Fruit fly (Drosophila melanogaster) whole organism, embryonic: Measurements from ENCODE around the gene CG2854.
A peak's percentile ranks its signal among the peaks of the same experiment; 100 is the strongest.

Source experiments
- CG11085 ChIP-seq: fragments of 200-800 bp; sonication (Bioruptor generic); IDR thresholded peaks from 2 replicates; pipeline ENCODE4 v1.3.6; 2022; ENCODE audit warnings: missing biosample characterization, missing genetic modification characterization
- CG11456 ChIP-seq: fragments of 200-800 bp; sonication (Bioruptor generic); IDR thresholded peaks from 3 replicates; pipeline ENCODE4 v1.3.6; 2022; ENCODE audit warnings: missing biosample characterization, missing genetic modification characterization
- CG12236 ChIP-seq: fragments of 200-800 bp; sonication (Bioruptor generic); optimal IDR thresholded peaks from 2 replicates; lab custom pipeline; 2016; ENCODE audit warnings: missing biosample characterization, missing genetic modification characterization
- CG12391 ChIP-seq: fragments of 200-800 bp; sonication (Bioruptor generic); optimal IDR thresholded peaks from 3 replicates; lab custom pipeline; 2018; ENCODE audit warnings: missing biosample characterization, mild to moderate bottlenecking, missing genetic modification characterization, moderate library complexity
- CG12744 ChIP-seq: fragments of 200-800 bp; sonication (Bioruptor generic); optimal IDR thresholded peaks from 2 replicates; lab custom pipeline; 2016; ENCODE audit warnings: missing biosample characterization, missing genetic modification characterization
- CG13775 ChIP-seq: fragments of 200-800 bp; sonication (Bioruptor generic); optimal IDR thresholded peaks from 3 replicates; lab custom pipeline; 2017; ENCODE audit warnings: missing biosample characterization, mild to moderate bottlenecking, missing genetic modification characterization
- CG14965 ChIP-seq: fragments of 200-800 bp; sonication (Bioruptor generic); optimal IDR thresholded peaks from 2 replicates; lab custom pipeline; 2016; ENCODE audit warnings: missing biosample characterization, missing genetic modification characterization, borderline replicate concordance
- CG15479 ChIP-seq: fragments of 200-800 bp; sonication (Bioruptor generic); optimal IDR thresholded peaks from 3 replicates; lab custom pipeline; 2019; ENCODE audit warnings: missing biosample characterization, mild to moderate bottlenecking, missing genetic modification characterization, moderate library complexity
- CG15601 ChIP-seq: fragments of 200-800 bp; sonication (Bioruptor generic); optimal IDR thresholded peaks from 3 replicates; lab custom pipeline; 2019; ENCODE audit warnings: missing biosample characterization, mild to moderate bottlenecking, missing genetic modification characterization, moderate library complexity
- CG16863 ChIP-seq: fragments of 200-800 bp; sonication (Bioruptor generic); optimal IDR thresholded peaks from 3 replicates; lab custom pipeline; 2016; ENCODE audit warnings: missing biosample characterization, missing genetic modification characterization
- CG1792 ChIP-seq: fragments of 200-800 bp; sonication (Bioruptor generic); optimal IDR thresholded peaks from 2 replicates; lab custom pipeline; 2016; ENCODE audit warnings: missing biosample characterization, missing genetic modification characterization
- CG18011 ChIP-seq: fragments of 200-800 bp; sonication (Bioruptor generic); optimal IDR thresholded peaks from 2 replicates; lab custom pipeline; 2017; ENCODE audit warnings: missing biosample characterization, missing genetic modification characterization, mild to moderate bottlenecking, moderate library complexity, missing genotype
- CG32532 ChIP-seq: fragments of 200-800 bp; sonication (Bioruptor generic); IDR thresholded peaks from 2 replicates; pipeline ENCODE4 v1.3.6; 2022; ENCODE audit warnings: missing biosample characterization, missing genetic modification characterization
- CG34422 ChIP-seq: fragments of 200-800 bp; sonication (Bioruptor generic); IDR thresholded peaks from 3 replicates; pipeline ENCODE4 v1.3.6; 2022; ENCODE audit warnings: missing biosample characterization, missing genetic modification characterization
- CG42726 ChIP-seq: fragments of 200-800 bp; sonication (Bioruptor generic); IDR thresholded peaks from 2 replicates; pipeline ENCODE4 v1.3.6; 2022; ENCODE audit warnings: missing biosample characterization, missing genetic modification characterization; ENCODE audit not compliant: partially characterized antibody
- CG4328 ChIP-seq: fragments of 200-800 bp; sonication (Bioruptor generic); optimal IDR thresholded peaks from 3 replicates; lab custom pipeline; 2017; ENCODE audit warnings: missing biosample characterization, missing genetic modification reagents, missing genetic modification characterization
- CG4360 ChIP-seq: fragments of 200-800 bp; sonication (Bioruptor generic); IDR thresholded peaks from 2 replicates; pipeline ENCODE4 v1.3.6; 2022; ENCODE audit warnings: missing biosample characterization, missing genetic modification characterization
- CG43689 ChIP-seq: fragments of 200-800 bp; sonication (Bioruptor generic); IDR thresholded peaks from 2 replicates; pipeline ENCODE4 v1.3.6; 2022; ENCODE audit warnings: missing biosample characterization, missing genetic modification characterization
- CG5180 ChIP-seq: fragments of 200-800 bp; sonication (Bioruptor generic); optimal IDR thresholded peaks from 3 replicates; lab custom pipeline; 2017; ENCODE audit warnings: missing biosample characterization, missing genetic modification characterization, mild to moderate bottlenecking, moderate library complexity, missing genetic modification reagents
- CG6765 ChIP-seq: fragments of 200-800 bp; sonication (Bioruptor generic); optimal IDR thresholded peaks from 3 replicates; lab custom pipeline; 2017; ENCODE audit warnings: missing biosample characterization, mild to moderate bottlenecking, missing genetic modification characterization
- CG7556 ChIP-seq: fragments of 200-800 bp; sonication (Bioruptor generic); optimal IDR thresholded peaks from 2 replicates; lab custom pipeline; 2017; ENCODE audit warnings: missing biosample characterization, mild to moderate bottlenecking, missing genetic modification characterization
- CG7786 ChIP-seq: fragments of 200-800 bp; sonication (Bioruptor generic); optimal IDR thresholded peaks from 2 replicates; lab custom pipeline; 2016; ENCODE audit warnings: missing biosample characterization, missing genetic modification characterization
- CG8089 ChIP-seq: fragments of 200-800 bp; sonication (Bioruptor generic); optimal IDR thresholded peaks from 3 replicates; lab custom pipeline; 2016; ENCODE audit warnings: missing biosample characterization, missing genetic modification characterization
- CG8478 ChIP-seq: fragments of >200 bp; optimal IDR thresholded peaks from 2 replicates; lab custom pipeline; 2018
- CG9727 ChIP-seq: fragments of 200-800 bp; sonication (Bioruptor generic); optimal IDR thresholded peaks from 3 replicates; lab custom pipeline; 2017; ENCODE audit warnings: missing biosample characterization, mild to moderate bottlenecking, missing genetic modification characterization
- CG9817 ChIP-seq: fragments of 200-800 bp; sonication (Bioruptor generic); optimal IDR thresholded peaks from 2 replicates; lab custom pipeline; 2018; ENCODE audit warnings: missing biosample characterization, mild to moderate bottlenecking, missing genetic modification characterization, moderate library complexity
- Dbx ChIP-seq: fragments of 200-800 bp; sonication (Bioruptor generic); IDR thresholded peaks from 3 replicates; pipeline ENCODE4 v1.3.6; 2022; ENCODE audit warnings: missing biosample characterization, missing genetic modification characterization
- Dek ChIP-seq: fragments of 200-800 bp; sonication (Bioruptor generic); optimal IDR thresholded peaks from 3 replicates; lab custom pipeline; 2019; ENCODE audit warnings: missing biosample characterization, mild to moderate bottlenecking, missing genetic modification characterization, moderate library complexity
- Dip2 ChIP-seq: fragments of 200-800 bp; sonication (Bioruptor generic); IDR thresholded peaks from 2 replicates; pipeline ENCODE4 v1.3.6; 2022; ENCODE audit warnings: missing biosample characterization, missing genetic modification characterization
- H15 ChIP-seq: fragments of 200-800 bp; sonication (Bioruptor generic); IDR thresholded peaks from 3 replicates; pipeline ENCODE4 v1.3.6; 2022; ENCODE audit warnings: missing biosample characterization, missing genetic modification characterization
- HLHmδ ChIP-seq: fragments of 200-800 bp; sonication (Bioruptor generic); optimal IDR thresholded peaks from 2 replicates; lab custom pipeline; 2018; ENCODE audit warnings: missing biosample characterization, mild to moderate bottlenecking, missing genetic modification characterization, moderate library complexity
- Poxn ChIP-seq: fragments of 200-800 bp; sonication (Bioruptor generic); IDR thresholded peaks from 2 replicates; pipeline ENCODE4 v1.3.6; 2022; ENCODE audit warnings: missing biosample characterization, missing genetic modification characterization
- Taf1 ChIP-seq: fragments of 200-800 bp; sonication (Bioruptor generic); IDR thresholded peaks from 2 replicates; pipeline ENCODE4 v1.3.6; 2022; ENCODE audit warnings: missing biosample characterization, missing genetic modification characterization
- al ChIP-seq: fragments of 200-800 bp; sonication (Bioruptor generic); IDR thresholded peaks from 2 replicates; pipeline ENCODE4 v1.3.6; 2022; ENCODE audit warnings: missing biosample characterization, missing genetic modification characterization
- cad ChIP-seq: fragments of >200 bp; optimal IDR thresholded peaks from 2 replicates; lab custom pipeline; 2017; ENCODE audit warnings: missing biosample characterization, missing genetic modification characterization
- cg ChIP-seq: fragments of 200-800 bp; sonication (Bioruptor generic); optimal IDR thresholded peaks from 3 replicates; lab custom pipeline; 2019; ENCODE audit warnings: missing biosample characterization, mild to moderate bottlenecking, missing genetic modification characterization, moderate library complexity
- crol ChIP-seq: fragments of 200-800 bp; sonication (Bioruptor generic); IDR thresholded peaks from 2 replicates; pipeline ENCODE4 v1.3.6; 2022; ENCODE audit warnings: missing biosample characterization, missing genetic modification characterization
- dimm ChIP-seq: fragments of 200-800 bp; sonication (Bioruptor generic); IDR thresholded peaks from 2 replicates; pipeline ENCODE4 v1.3.6; 2022; ENCODE audit warnings: missing biosample characterization, missing genetic modification characterization
- fd102C ChIP-seq: fragments of 200-800 bp; sonication (Bioruptor generic); optimal IDR thresholded peaks from 2 replicates; lab custom pipeline; 2018; ENCODE audit warnings: missing biosample characterization, mild to moderate bottlenecking, missing genetic modification characterization, moderate library complexity
- h ChIP-seq: fragments of >200 bp; optimal IDR thresholded peaks from 2 replicates; lab custom pipeline; 2017
- knrl ChIP-seq: fragments of 200-800 bp; sonication (Bioruptor generic); IDR thresholded peaks from 3 replicates; pipeline ENCODE4 v1.3.6; 2022; ENCODE audit warnings: missing biosample characterization, missing genetic modification characterization; ENCODE audit not compliant: partially characterized antibody
- mirr ChIP-seq: fragments of 200-800 bp; sonication (Bioruptor generic); optimal IDR thresholded peaks from 3 replicates; lab custom pipeline; 2018; ENCODE audit warnings: missing biosample characterization, mild to moderate bottlenecking, missing genetic modification characterization
- p53 ChIP-seq: fragments of 200-800 bp; sonication (Bioruptor generic); optimal IDR thresholded peaks from 2 replicates; lab custom pipeline; 2016; ENCODE audit warnings: missing biosample characterization, missing genetic modification characterization
- seq ChIP-seq: fragments of 200-800 bp; sonication (Bioruptor generic); IDR thresholded peaks from 2 replicates; pipeline ENCODE4 v1.3.6; 2022; ENCODE audit warnings: missing biosample characterization, missing genetic modification characterization
- stwl ChIP-seq: fragments of 200-800 bp; sonication (Bioruptor generic); optimal IDR thresholded peaks from 3 replicates; lab custom pipeline; 2018; ENCODE audit warnings: missing biosample characterization, mild to moderate bottlenecking, missing genetic modification characterization, moderate library complexity
- sug ChIP-seq: fragments of 200-800 bp; optimal IDR thresholded peaks from 2 replicates; lab custom pipeline; 2019; ENCODE audit warnings: missing biosample characterization, mild to moderate bottlenecking, missing genetic modification characterization, moderate library complexity
- tap ChIP-seq: fragments of 200-800 bp; optimal IDR thresholded peaks from 3 replicates; lab custom pipeline; 2019; ENCODE audit warnings: missing biosample characterization, mild to moderate bottlenecking, missing genetic modification characterization, moderate library complexity
- toy ChIP-seq: fragments of 200-800 bp; sonication (Bioruptor generic); IDR thresholded peaks from 2 replicates; pipeline ENCODE4 v1.3.6; 2022; ENCODE audit warnings: missing biosample characterization, missing genetic modification characterization
- trh ChIP-seq: fragments of 200-800 bp; sonication (Bioruptor generic); optimal IDR thresholded peaks from 2 replicates; lab custom pipeline; 2016; ENCODE audit warnings: missing biosample characterization, missing genetic modification characterization
- vnd ChIP-seq: fragments of 200-800 bp; sonication (Bioruptor generic); IDR thresholded peaks from 3 replicates; pipeline ENCODE4 v1.3.6; 2022; ENCODE audit warnings: missing biosample characterization, missing genetic modification characterization; ENCODE audit not compliant: partially characterized antibody
- yki ChIP-seq: fragments of >200 bp; optimal IDR thresholded peaks from 3 replicates; lab custom pipeline; 2018
- zf30C ChIP-seq: fragments of 200-800 bp; sonication (Bioruptor generic); optimal IDR thresholded peaks from 3 replicates; lab custom pipeline; 2018; ENCODE audit warnings: missing biosample characterization, mild to moderate bottlenecking, missing genetic modification characterization
- zfh1 ChIP-seq: fragments of 200-800 bp; sonication (Bioruptor generic); IDR thresholded peaks from 3 replicates; pipeline ENCODE4 v1.3.6; 2022; ENCODE audit warnings: missing biosample characterization, missing genetic modification characterization

Gene CG2854

dm6 chrX:2317347-2317832, 9.5 kb upstream of the CG2854 start (continued):
- TF ChIP-seq Dbx (GFP tag; lab: Robert Waterston, UW) (no peak), CG4328 (GFP tag; lab: Kevin White, UChicago) (no peak), CG15601 (tag; lab: Kevin White, UChicago) (no peak), sug (tag; lab: Kevin White, UChicago) (peak; percentile 94), CG7786 (GFP tag; lab: Kevin White, UChicago) (no peak), CG32532 (GFP tag; lab: Robert Waterston, UW) (peak; percentile 70; the same call in 1 of the 2 replicates), h (lab: Kevin White, UChicago) (no peak), CG42726 (0 out of 2 replicates have a peak, but pooled peaks have one; percentile 21), fd102C (GFP tag; lab: Kevin White, UChicago) (no peak), tap (tag; lab: Kevin White, UChicago) (no peak), CG16863 (peak; percentile 11), CG12391 (no peak), trh (GFP tag; lab: Kevin White, UChicago) (no peak), seq (no peak; the same call in 1 of the 2 replicates), CG13775 (no peak), crol (GFP tag; lab: Robert Waterston, UW) (peak; percentile 91), CG9817 (tag; lab: Kevin White, UChicago) (no peak), Taf1 (no peak), zf30C (GFP tag; lab: Kevin White, UChicago) (no peak), CG7556 (GFP tag; lab: Kevin White, UChicago) (no peak), CG18011 (no peak), Poxn (GFP tag; lab: Robert Waterston, UW) (no peak), CG4360 (peak; percentile 43; the same call in 1 of the 2 replicates), CG34422 (GFP tag; lab: Robert Waterston, UW) (no peak), knrl (GFP tag; lab: Robert Waterston, UW) (no peak), CG11456 (GFP tag; lab: Robert Waterston, UW) (no peak), CG12236 (no peak), stwl (no peak), CG6765 (GFP tag; lab: Kevin White, UChicago) (no peak), cad (GFP tag; lab: Kevin White, UChicago) (peak; percentile 44), dimm (GFP tag; lab: Robert Waterston, UW) (no peak), toy (GFP tag; lab: Robert Waterston, UW) (no peak), Dek (tag; lab: Kevin White, UChicago) (no peak), CG8089 (GFP tag; lab: Kevin White, UChicago) (no peak), CG15479 (GFP tag; lab: Kevin White, UChicago) (no peak), CG12744 (GFP tag; lab: Kevin White, UChicago) (no peak), CG8478 (no peak), CG1792 (no peak), zfh1 (GFP tag; lab: Robert Waterston, UW) (no peak), yki (lab: Kevin White, UChicago) (peak; percentile 99), vnd (GFP tag; lab: Robert Waterston, UW) (no peak), HLHmδ (peak; percentile 85), H15 (GFP tag; lab: Robert Waterston, UW) (no peak), CG43689 (no peak), al (no peak), CG11085 (GFP tag; lab: Robert Waterston, UW) (no peak), CG9727 (GFP tag; lab: Kevin White, UChicago) (no peak), CG5180 (GFP tag; lab: Kevin White, UChicago) (no peak), mirr (GFP tag; lab: Kevin White, UChicago) (peak; percentile 58), p53 (GFP tag; lab: Kevin White, UChicago) (no peak), Dip2 (GFP tag; lab: Robert Waterston, UW) (no peak), CG14965 (GFP tag; lab: Kevin White, UChicago) (no peak), cg (peak; percentile 79)
